Worm (Caenorhabditis elegans) whole organism, L4 larva: ENCODE results near the gene mrps-18C.

Experiments used
- egl-27 ChIP-seq: sonication (generic microtip); optimal IDR thresholded peaks from 3 replicates; lab custom pipeline; 2017; ENCODE audit warnings: missing biosample characterization, missing genetic modification reagents, missing genetic modification characterization
- egl-43 ChIP-seq: fragments of 200-800 bp; sonication (Bioruptor generic); IDR thresholded peaks from 2 replicates; pipeline ENCODE4 v1.3.6; 2022; ENCODE audit warnings: missing genetic modification reagents, missing genetic modification characterization, missing compliant biosample characterization
- hlh-30 ChIP-seq: sonication (generic microtip); optimal IDR thresholded peaks from 2 replicates; lab custom pipeline; 2017; ENCODE audit warnings: antibody characterized with exemption, mild to moderate bottlenecking, missing genetic modification characterization, missing compliant biosample characterization; ENCODE audit not compliant: insufficient read depth
- lin-39 ChIP-seq: fragments of 150-350 bp; optimal IDR thresholded peaks from 2 replicates; lab custom pipeline; 2014; ENCODE audit warnings: missing biosample characterization, missing genetic modification reagents, missing genetic modification characterization
- lsy-2 ChIP-seq, 2 experiments: fragments of 150-350 bp in 1 of 2; sonication (generic microtip) in 1 of 2; optimal IDR thresholded peaks; 2 replicates each; lab custom pipeline; 2014 to 2017; ENCODE audit warnings: missing biosample characterization in 2 of 2, missing genetic modification characterization in 2 of 2
- nhr-11 ChIP-seq: fragments of 150-350 bp; optimal IDR thresholded peaks from 2 replicates; lab custom pipeline; 2014; ENCODE audit warnings: missing biosample characterization, missing genetic modification characterization
- snpc-1.2 ChIP-seq: fragments of 200-800 bp; sonication (Bioruptor generic); IDR thresholded peaks from 2 replicates; pipeline ENCODE4 v1.3.6; 2022; ENCODE audit warnings: missing genetic modification reagents, missing genetic modification characterization, missing compliant biosample characterization
- snpc-4 ChIP-seq: fragments of 150-350 bp; optimal IDR thresholded peaks from 2 replicates; lab custom pipeline; 2014; ENCODE audit warnings: missing biosample characterization, missing genetic modification characterization
- tra-1 ChIP-seq: fragments of 200-800 bp; sonication (Bioruptor generic); IDR thresholded peaks from 2 replicates; pipeline ENCODE4 v1.3.6; 2022; ENCODE audit warnings: missing genetic modification reagents, missing genetic modification characterization, missing compliant biosample characterization
- ztf-7 ChIP-seq: fragments of 150-350 bp; optimal IDR thresholded peaks from 2 replicates; lab custom pipeline; 2014; ENCODE audit warnings: missing biosample characterization, missing genetic modification characterization

DNA sequence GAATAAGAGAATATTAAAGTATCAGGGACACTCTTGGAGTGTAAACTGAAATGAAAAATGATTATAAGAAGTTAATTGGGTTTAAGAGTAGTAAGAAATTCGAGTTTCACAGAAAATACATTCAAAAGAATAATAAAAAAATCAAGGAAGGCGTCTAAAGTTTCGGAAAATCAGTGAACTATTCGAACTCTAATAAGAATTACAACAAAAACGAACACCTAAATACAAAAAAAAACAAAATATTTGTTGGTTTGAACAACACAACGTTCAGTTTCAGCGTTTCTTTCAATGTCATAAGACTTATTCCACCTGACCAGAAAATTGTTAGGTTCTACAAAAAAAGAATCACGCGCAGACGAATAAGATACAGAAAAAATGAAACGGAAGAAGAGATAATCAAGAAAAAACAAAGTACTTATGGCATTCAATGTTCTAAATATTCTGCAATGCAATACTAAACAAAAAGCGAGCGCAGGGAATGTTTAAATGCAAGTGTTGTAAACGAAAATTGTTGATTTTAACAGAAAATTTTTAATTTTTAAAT is 36.3 kb upstream of the mrps-18C start, which contains the start of gene nhl-2:
- TF ChIP-seq lin-39 (tag; lab: Kevin White, UChicago) (no peak), snpc-4 (tag; lab: Kevin White, UChicago) (no peak), hlh-30 (tag; lab: Kevin White, UChicago) (peak; percentile 76), nhr-11 (no peak), tra-1 (no peak), snpc-1.2 (GFP tag; lab: Robert Waterston, UW) (no peak), lsy-2 (tag; optimal IDR thresholded peaks at IDR 0.05; lab: Kevin White, UChicago) (no peak), egl-27 (tag; lab: Kevin White, UChicago) (no peak), ztf-7 (tag; lab: Kevin White, UChicago) (no peak), egl-43 (GFP tag; lab: Robert Waterston, UW) (no peak)
